Worm (Caenorhabditis elegans) whole organism, L4 larva: ENCODE results near the gene ZK1098.12.

Experiments used
- D1046.2 ChIP-seq: fragments of 200-800 bp; sonication (Bioruptor generic); IDR thresholded peaks from 2 replicates; pipeline ENCODE4 v1.3.6; 2022; ENCODE audit warnings: missing genetic modification characterization, missing compliant biosample characterization
- F44E2.7 ChIP-seq: fragments of 200-800 bp; sonication (Bioruptor generic); IDR thresholded peaks from 2 replicates; pipeline ENCODE4 v2.1.2; 2022; ENCODE audit warnings: missing genetic modification characterization, missing compliant biosample characterization
- Y105C5A.15 ChIP-seq: fragments of 200-800 bp; sonication (Bioruptor generic); IDR thresholded peaks from 2 replicates; pipeline ENCODE4 v1.3.6; 2022; ENCODE audit warnings: missing genetic modification characterization, missing compliant biosample characterization
- aly-2 ChIP-seq: sonication (generic microtip); optimal IDR thresholded peaks from 2 replicates; lab custom pipeline; 2018; ENCODE audit warnings: missing biosample characterization, missing genetic modification characterization
- ama-1 ChIP-seq: fragments of 150-350 bp; optimal IDR thresholded peaks from 2 replicates; lab custom pipeline; 2014; ENCODE audit warnings: inconsistent platforms, mixed read lengths
- arid-1 ChIP-seq: fragments of 200-800 bp; sonication (Bioruptor generic); conservative IDR thresholded peaks from 2 replicates; pipeline ENCODE4 v1.3.6; 2022; ENCODE audit warnings: missing genetic modification reagents, missing genetic modification characterization, missing compliant biosample characterization
- ceh-20 ChIP-seq: fragments of 200-800 bp; sonication (Bioruptor generic); IDR thresholded peaks from 2 replicates; pipeline ENCODE4 v1.3.6; 2022; ENCODE audit warnings: missing genetic modification reagents, missing genetic modification characterization, missing compliant biosample characterization
- ceh-44 ChIP-seq: fragments of 200-800 bp; sonication (Bioruptor generic); IDR thresholded peaks from 2 replicates; pipeline ENCODE4 v1.3.6; 2022; ENCODE audit warnings: missing genetic modification reagents, missing genetic modification characterization, missing compliant biosample characterization
- ceh-82 ChIP-seq: sonication (generic microtip); optimal IDR thresholded peaks from 2 replicates; lab custom pipeline; 2017; ENCODE audit warnings: missing biosample characterization, missing genetic modification characterization
- daf-16 ChIP-seq, 3 experiments: sonication (generic microtip); optimal IDR thresholded peaks; 2 replicates each; lab custom pipeline; 2016 to 2017; ENCODE audit warnings: missing genetic modification characterization in 3 of 3, missing genetic modification reagents in 3 of 3, mild to moderate bottlenecking in 2 of 3, missing compliant biosample characterization in 2 of 3, missing biosample characterization in 1 of 3, moderate library complexity in 1 of 3
- daf-8 ChIP-seq: fragments of 200-800 bp; sonication (Bioruptor generic); IDR thresholded peaks from 2 replicates; pipeline ENCODE4 v1.3.6; 2022; ENCODE audit warnings: missing genetic modification characterization, missing compliant biosample characterization
- dpl-1 ChIP-seq: fragments of 150-350 bp; optimal IDR thresholded peaks from 2 replicates; lab custom pipeline; 2014; ENCODE audit warnings: missing biosample characterization, missing genetic modification reagents, missing genetic modification characterization
- duxl-1 ChIP-seq: sonication (generic microtip); optimal IDR thresholded peaks from 2 replicates; lab custom pipeline; 2016; ENCODE audit warnings: mild to moderate bottlenecking, missing genetic modification characterization, moderate library complexity, missing compliant biosample characterization; ENCODE audit not compliant: poor library complexity
- dve-1 ChIP-seq: sonication (generic microtip); optimal IDR thresholded peaks from 2 replicates; lab custom pipeline; 2017; ENCODE audit warnings: antibody characterized with exemption, mild to moderate bottlenecking, missing genetic modification characterization, missing compliant biosample characterization; ENCODE audit not compliant: insufficient read depth
- fos-1 ChIP-seq: fragments of 150-350 bp; optimal IDR thresholded peaks from 2 replicates; lab custom pipeline; 2014; ENCODE audit warnings: missing biosample characterization, missing genetic modification characterization
- gei-8 ChIP-seq: fragments of 200-800 bp; sonication (Bioruptor generic); optimal IDR thresholded peaks from 2 replicates; lab custom pipeline; 2018; ENCODE audit warnings: mild to moderate bottlenecking, missing genetic modification characterization, missing compliant biosample characterization
- hif-1 ChIP-seq, 2 experiments: sonication (generic microtip); optimal IDR thresholded peaks; 2 replicates each; lab custom pipeline; 2016 to 2017; ENCODE audit warnings: missing compliant biosample characterization in 2 of 2, missing genetic modification characterization in 2 of 2, missing genetic modification reagents in 2 of 2, missing genotype in 2 of 2, mild to moderate bottlenecking in 1 of 2
- hlh-11 ChIP-seq: fragments of 200-800 bp; sonication (Bioruptor generic); optimal IDR thresholded peaks from 2 replicates; lab custom pipeline; 2018; ENCODE audit warnings: mild to moderate bottlenecking, missing genetic modification characterization, missing compliant biosample characterization
- lin-1 ChIP-seq: fragments of 200-800 bp; sonication (Bioruptor generic); IDR thresholded peaks from 2 replicates; pipeline ENCODE4 v1.3.6; 2022; ENCODE audit warnings: missing genetic modification reagents, missing genetic modification characterization, missing compliant biosample characterization
- lin-38 ChIP-seq: fragments of 200-800 bp; sonication (Bioruptor generic); IDR thresholded peaks from 2 replicates; pipeline ENCODE4 v1.3.6; 2022; ENCODE audit warnings: missing genetic modification reagents, missing genetic modification characterization, missing compliant biosample characterization
- lsy-2 ChIP-seq, 2 experiments: fragments of 150-350 bp in 1 of 2; sonication (generic microtip) in 1 of 2; optimal IDR thresholded peaks; 2 replicates each; lab custom pipeline; 2014 to 2017; ENCODE audit warnings: missing biosample characterization in 2 of 2, missing genetic modification characterization in 2 of 2
- madf-9 ChIP-seq: fragments of 200-800 bp; sonication (Bioruptor generic); conservative IDR thresholded peaks from 2 replicates; pipeline ENCODE4 v1.3.6; 2022; ENCODE audit warnings: missing genetic modification reagents, missing genetic modification characterization, missing compliant biosample characterization
- mes-2 ChIP-seq: sonication (generic microtip); optimal IDR thresholded peaks from 2 replicates; lab custom pipeline; 2016; ENCODE audit warnings: missing genotype, mild to moderate bottlenecking, missing genetic modification characterization, missing compliant biosample characterization; ENCODE audit not compliant: poor library complexity, severe bottlenecking
- nhr-10 ChIP-seq: fragments of 150-350 bp; optimal IDR thresholded peaks from 2 replicates; lab custom pipeline; 2014; ENCODE audit warnings: missing biosample characterization, missing genetic modification characterization
- nhr-102 ChIP-seq: sonication (generic microtip); optimal IDR thresholded peaks from 2 replicates; lab custom pipeline; 2016; ENCODE audit warnings: mild to moderate bottlenecking, missing genetic modification characterization, moderate library complexity, missing compliant biosample characterization
- nhr-25 ChIP-seq: sonication (generic microtip); optimal IDR thresholded peaks from 2 replicates; lab custom pipeline; 2017; ENCODE audit warnings: missing genetic modification characterization, mild to moderate bottlenecking, missing compliant biosample characterization, antibody characterized with exemption, moderate library complexity, borderline replicate concordance; ENCODE audit not compliant: insufficient read depth
- nhr-48 ChIP-seq: sonication (generic microtip); optimal IDR thresholded peaks from 2 replicates; lab custom pipeline; 2016; ENCODE audit warnings: mild to moderate bottlenecking, missing genetic modification characterization, missing compliant biosample characterization
- nhr-6 ChIP-seq: fragments of 150-350 bp; optimal IDR thresholded peaks from 2 replicates; lab custom pipeline; 2014; ENCODE audit warnings: missing biosample characterization, missing genetic modification characterization
- pha-4 ChIP-seq, 2 experiments: fragments of 150-350 bp in 1 of 2; fragments of 200-800 bp in 1 of 2; sonication (Bioruptor generic) in 1 of 2; IDR thresholded peaks in 1 of 2; optimal IDR thresholded peaks in 1 of 2; 2 replicates each; pipeline versions ENCODE4 v1.3.6 to Lab custom; 2014 to 2022; ENCODE audit warnings: missing genetic modification characterization in 2 of 2, missing genetic modification reagents in 2 of 2, missing biosample characterization in 1 of 2, missing compliant biosample characterization in 1 of 2
- rbr-2 ChIP-seq: sonication (generic microtip); optimal IDR thresholded peaks from 2 replicates; lab custom pipeline; 2016; ENCODE audit warnings: missing genotype, missing genetic modification characterization, missing compliant biosample characterization
- sdz-12 ChIP-seq: fragments of 200-800 bp; sonication (Bioruptor generic); optimal IDR thresholded peaks from 2 replicates; lab custom pipeline; 2018; ENCODE audit warnings: mild to moderate bottlenecking, missing genetic modification characterization, missing compliant biosample characterization
- set-16 ChIP-seq: fragments of 200-800 bp; sonication (Bioruptor generic); IDR thresholded peaks from 2 replicates; pipeline ENCODE4 v1.3.6; 2022; ENCODE audit warnings: missing genetic modification reagents, missing genetic modification characterization, missing compliant biosample characterization
- skn-1 ChIP-seq: fragments of 150-350 bp; optimal IDR thresholded peaks from 2 replicates; lab custom pipeline; 2014; ENCODE audit warnings: missing biosample characterization, missing genetic modification characterization
- spr-1 ChIP-seq: sonication (generic microtip); optimal IDR thresholded peaks from 2 replicates; lab custom pipeline; 2016; ENCODE audit warnings: mild to moderate bottlenecking, missing genetic modification characterization, missing compliant biosample characterization
- spr-3 ChIP-seq: fragments of 200-800 bp; sonication (Bioruptor generic); optimal IDR thresholded peaks from 2 replicates; lab custom pipeline; 2018; ENCODE audit warnings: mild to moderate bottlenecking, missing genetic modification characterization, missing compliant biosample characterization
- tag-97 ChIP-seq: fragments of 200-800 bp; sonication (Bioruptor generic); IDR thresholded peaks from 2 replicates; pipeline ENCODE4 v1.3.6; 2022; ENCODE audit warnings: missing genetic modification characterization, missing compliant biosample characterization
- unc-39 ChIP-seq: sonication (generic microtip); optimal IDR thresholded peaks from 2 replicates; lab custom pipeline; 2017; ENCODE audit warnings: missing biosample characterization, missing genetic modification characterization
- vab-7 ChIP-seq: fragments of 200-800 bp; sonication (Bioruptor generic); IDR thresholded peaks from 2 replicates; pipeline ENCODE4 v1.3.6; 2022; ENCODE audit warnings: missing genetic modification reagents, missing genetic modification characterization, missing compliant biosample characterization
- zag-1 ChIP-seq: fragments of 150-350 bp; optimal IDR thresholded peaks from 2 replicates; lab custom pipeline; 2014; ENCODE audit warnings: missing biosample characterization, missing genetic modification characterization

The ZK1098.12 gene

DNA sequence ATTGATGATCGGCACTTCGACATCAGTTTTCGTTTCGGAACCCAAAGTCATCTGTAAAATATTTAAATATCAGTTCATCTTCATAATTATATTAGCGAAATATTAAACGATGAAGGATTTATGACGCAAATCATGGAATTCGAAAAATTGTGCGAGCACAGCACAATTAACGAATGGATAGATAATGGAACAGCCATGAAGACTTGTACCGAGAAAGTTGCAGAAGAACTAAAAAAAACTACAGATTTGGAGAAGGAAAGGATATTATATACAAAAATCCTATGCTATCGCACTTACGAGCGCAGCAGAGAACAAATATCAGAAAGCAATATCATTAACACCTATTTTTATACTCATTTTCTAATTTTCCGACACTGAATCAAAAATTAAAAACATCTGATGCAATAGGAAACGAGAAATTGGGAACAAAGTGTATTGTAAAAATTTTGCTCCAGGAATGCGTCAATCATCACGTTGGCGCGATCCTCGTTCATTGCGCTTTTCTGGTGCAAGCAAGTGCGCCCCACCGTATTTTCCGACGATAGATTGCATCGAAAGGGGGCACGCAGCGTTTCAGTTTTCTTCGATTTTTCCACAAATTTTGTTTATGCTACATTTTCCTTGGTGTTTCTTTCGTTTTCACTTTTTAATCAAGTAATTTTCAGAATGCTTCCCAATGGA, 23.4 kb upstream of the ZK1098.12 start, which contains the start of the genes clu-1 and prp-40 (continued):
- TF ChIP-seq unc-39 = no peak
- no peak for TF ChIP-seq gei-8 (GFP tag; lab: Kevin White, UChicago)
- no peak for TF ChIP-seq fos-1 (tag; lab: Kevin White, UChicago)
- peak; percentile 63 for TF ChIP-seq nhr-102 (tag; lab: Kevin White, UChicago)
- peak; percentile 40 for TF ChIP-seq nhr-48 (tag; lab: Kevin White, UChicago)
- peak; percentile 43; the same call in 1 of the 2 replicates for TF ChIP-seq vab-7 (GFP tag; lab: Robert Waterston, UW)
- TF ChIP-seq, all 104 proteins: peak for 54

DNA sequence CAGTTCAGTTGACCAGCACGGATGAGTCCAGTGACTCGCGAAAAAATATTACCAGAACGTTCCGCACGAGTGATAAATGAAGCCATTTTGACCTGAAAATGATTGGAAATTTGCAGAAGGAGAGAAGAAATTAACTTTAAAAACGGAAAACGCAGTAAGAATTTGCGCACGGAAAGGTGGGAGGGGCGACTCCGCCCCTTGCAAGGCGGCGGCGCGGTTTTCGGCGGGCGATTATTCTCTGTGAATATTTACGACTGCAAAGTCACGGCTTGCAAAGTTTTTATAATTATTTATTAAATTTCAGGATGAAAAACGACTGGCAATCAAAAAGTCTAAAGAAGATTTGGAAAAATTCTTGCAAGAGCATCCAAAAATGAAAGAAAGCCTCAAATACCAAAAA, 21.3 kb upstream of the ZK1098.12 start, which contains the start of gene mrps-23:
Gene mrps-23, minus strand, starts transcription at position 92 of the 400 bp plus-strand sequence.
- TF ChIP-seq ceh-44 (GFP tag; lab: Robert Waterston, UW) (no peak), nhr-10 (tag; lab: Kevin White, UChicago) (no peak), Y105C5A.15 (GFP tag; lab: Robert Waterston, UW) (no peak), dve-1 (tag; lab: Kevin White, UChicago) (peak; percentile 11), hlh-11 (tag; lab: Kevin White, UChicago) (peak; percentile 4), ceh-82 (tag; lab: Kevin White, UChicago) (no peak), ama-1 (lab: Kevin White, UChicago) (no peak), sdz-12 (GFP tag; lab: Kevin White, UChicago) (no peak), lin-38 (GFP tag; lab: Robert Waterston, UW) (peak; percentile 41), daf-16 (GFP tag; optimal IDR thresholded peaks at IDR 0.05; lab: Kevin White, UChicago) (no peak), daf-16 (tag; optimal IDR thresholded peaks at IDR 0.05; lab: Kevin White, UChicago) (peak; percentile 5), dpl-1 (GFP tag; lab: Kevin White, UChicago) (peak; percentile 14), daf-8 (GFP tag; lab: Robert Waterston, UW) (no peak), F44E2.7 (no peak), nhr-25 (no peak), rbr-2 (no peak), duxl-1 (tag; lab: Kevin White, UChicago) (no peak), aly-2 (tag; lab: Kevin White, UChicago) (no peak), set-16 (GFP tag; lab: Robert Waterston, UW) (no peak), zag-1 (tag; lab: Kevin White, UChicago) (no peak), pha-4 (GFP tag; IDR thresholded peaks at IDR 0.05; lab: Robert Waterston, UW) (no peak), pha-4 (tag; optimal IDR thresholded peaks at IDR 0.05; lab: Kevin White, UChicago) (no peak), skn-1 (no peak), D1046.2 (no peak), nhr-48 (tag; lab: Kevin White, UChicago) (no peak), hif-1 (tag; optimal IDR thresholded peaks at IDR 0.05; lab: Kevin White, UChicago) (no peak), nhr-6 (tag; lab: Kevin White, UChicago) (no peak), lsy-2 (tag; optimal IDR thresholded peaks at IDR 0.05; lab: Kevin White, UChicago) (peak in 1 of 2 experiments; percentile 42), ceh-20 (GFP tag; lab: Robert Waterston, UW) (no peak), mes-2 (peak; percentile 60), madf-9 (GFP tag; lab: Robert Waterston, UW) (no peak), lin-1 (GFP tag; lab: Robert Waterston, UW) (no peak), arid-1 (GFP tag; lab: Robert Waterston, UW) (no peak), spr-3 (no peak), spr-1 (tag; lab: Kevin White, UChicago) (peak; percentile 12), tag-97 (no peak)
